Fruit fly (Drosophila melanogaster) whole organism, embryonic: Measurements from ENCODE around the gene slmo.

Experiments used
- Atf3 ChIP-seq: fragments of 200-800 bp; sonication (Bioruptor generic); optimal IDR thresholded peaks from 3 replicates; lab custom pipeline; 2016; ENCODE audit warnings: missing biosample characterization, missing genetic modification characterization
- Blimp-1 ChIP-seq: fragments of 200-800 bp; sonication (Bioruptor generic); optimal IDR thresholded peaks from 3 replicates; lab custom pipeline; 2018; ENCODE audit warnings: missing biosample characterization, missing genetic modification characterization, mild to moderate bottlenecking, moderate library complexity, missing genetic modification reagents
- CG10565 ChIP-seq: fragments of 200-800 bp; sonication (Bioruptor generic); optimal IDR thresholded peaks from 3 replicates; lab custom pipeline; 2016; ENCODE audit warnings: missing biosample characterization, mild to moderate bottlenecking, missing genetic modification characterization
- CG12219 ChIP-seq: fragments of 200-800 bp; sonication (Bioruptor generic); optimal IDR thresholded peaks from 3 replicates; lab custom pipeline; 2018; ENCODE audit warnings: missing biosample characterization, mild to moderate bottlenecking, missing genetic modification characterization
- CG13287 ChIP-seq: fragments of 200-800 bp; sonication (Bioruptor generic); IDR thresholded peaks from 2 replicates; pipeline ENCODE4 v1.3.6; 2022; ENCODE audit warnings: missing biosample characterization, missing genetic modification characterization; ENCODE audit not compliant: partially characterized antibody
- CG14667 ChIP-seq: fragments of 200-800 bp; sonication (Bioruptor generic); IDR thresholded peaks from 2 replicates; pipeline ENCODE4 v1.3.6; 2022; ENCODE audit warnings: missing biosample characterization, missing genetic modification characterization
- CG17328 ChIP-seq: fragments of 200-800 bp; sonication (Bioruptor generic); IDR thresholded peaks from 2 replicates; pipeline ENCODE4 v1.3.6; 2022; ENCODE audit warnings: missing biosample characterization, missing genetic modification characterization
- CG2129 ChIP-seq: fragments of 200-800 bp; sonication (Bioruptor generic); IDR thresholded peaks from 2 replicates; pipeline ENCODE4 v1.3.6; 2022; ENCODE audit warnings: missing biosample characterization, missing genetic modification characterization; ENCODE audit not compliant: partially characterized antibody
- CG2678 ChIP-seq: fragments of 200-800 bp; sonication (Bioruptor generic); optimal IDR thresholded peaks from 3 replicates; lab custom pipeline; 2019; ENCODE audit warnings: missing biosample characterization, mild to moderate bottlenecking, missing genetic modification characterization, moderate library complexity
- CG34422 ChIP-seq: fragments of 200-800 bp; sonication (Bioruptor generic); IDR thresholded peaks from 3 replicates; pipeline ENCODE4 v1.3.6; 2022; ENCODE audit warnings: missing biosample characterization, missing genetic modification characterization
- CG4360 ChIP-seq: fragments of 200-800 bp; sonication (Bioruptor generic); IDR thresholded peaks from 2 replicates; pipeline ENCODE4 v1.3.6; 2022; ENCODE audit warnings: missing biosample characterization, missing genetic modification characterization
- CG4730 ChIP-seq: fragments of 200-800 bp; sonication (Bioruptor generic); IDR thresholded peaks from 2 replicates; pipeline ENCODE4 v1.3.6; 2022; ENCODE audit warnings: missing biosample characterization, missing genetic modification characterization
- CG4820 ChIP-seq: fragments of 200-800 bp; sonication (Bioruptor generic); optimal IDR thresholded peaks from 3 replicates; lab custom pipeline; 2016; ENCODE audit warnings: missing biosample characterization, missing genetic modification characterization
- CG6175 ChIP-seq: fragments of 200-800 bp; sonication (Bioruptor generic); IDR thresholded peaks from 3 replicates; pipeline ENCODE4 v1.3.6; 2022; ENCODE audit warnings: missing biosample characterization, missing genetic modification characterization
- Camta ChIP-seq: fragments of 200-800 bp; sonication (Bioruptor generic); optimal IDR thresholded peaks from 2 replicates; lab custom pipeline; 2016; ENCODE audit warnings: missing biosample characterization, missing genetic modification characterization
- Dfd ChIP-seq, 2 experiments: fragments of >200 bp; optimal IDR thresholded peaks; 2 replicates each; lab custom pipeline; 2017; ENCODE audit warnings: missing biosample characterization in 2 of 2, missing genetic modification characterization in 2 of 2
- Ets97D ChIP-seq: fragments of 200-800 bp; sonication (Bioruptor generic); optimal IDR thresholded peaks from 3 replicates; lab custom pipeline; 2016; ENCODE audit warnings: missing biosample characterization, missing genetic modification characterization
- GATAe ChIP-seq: fragments of 200-800 bp; sonication (Bioruptor generic); conservative IDR thresholded peaks from 2 replicates; pipeline ENCODE4 v1.3.6; 2022; ENCODE audit warnings: missing biosample characterization, missing genetic modification characterization
- Hr78 ChIP-seq, 2 experiments: fragments of 200-800 bp in 1 of 2; fragments of >200 bp in 1 of 2; sonication (Bioruptor generic) in 1 of 2; optimal IDR thresholded peaks; 2 replicates each; lab custom pipeline; 2017 to 2019; ENCODE audit warnings: missing biosample characterization in 2 of 2, missing genetic modification characterization in 2 of 2, mild to moderate bottlenecking in 1 of 2, moderate library complexity in 1 of 2
- Kr ChIP-seq: fragments of 200-800 bp; sonication (Bioruptor generic); optimal IDR thresholded peaks from 2 replicates; lab custom pipeline; 2017; ENCODE audit warnings: missing biosample characterization, mild to moderate bottlenecking, missing genetic modification characterization
- NC2α ChIP-seq: fragments of 200-800 bp; sonication (Bioruptor generic); optimal IDR thresholded peaks from 2 replicates; lab custom pipeline; 2016; ENCODE audit warnings: missing biosample characterization, missing genetic modification characterization
- Nf-YB ChIP-seq: fragments of 200-800 bp; sonication (Bioruptor generic); optimal IDR thresholded peaks from 3 replicates; lab custom pipeline; 2019; ENCODE audit warnings: missing biosample characterization, mild to moderate bottlenecking, missing genetic modification characterization, moderate library complexity
- Nf-YC ChIP-seq: fragments of 200-800 bp; optimal IDR thresholded peaks from 3 replicates; lab custom pipeline; 2019; ENCODE audit warnings: missing biosample characterization, mild to moderate bottlenecking, missing genetic modification characterization, moderate library complexity
- Oli ChIP-seq: fragments of 200-800 bp; sonication (Bioruptor generic); optimal IDR thresholded peaks from 2 replicates; lab custom pipeline; 2018; ENCODE audit warnings: missing biosample characterization, mild to moderate bottlenecking, missing genetic modification characterization, moderate library complexity
- Rfx ChIP-seq: fragments of 200-800 bp; sonication (Bioruptor generic); IDR thresholded peaks from 2 replicates; pipeline ENCODE4 v1.3.6; 2022; ENCODE audit warnings: missing biosample characterization, missing genetic modification characterization
- TFAM ChIP-seq: fragments of 200-800 bp; sonication (Bioruptor generic); optimal IDR thresholded peaks from 2 replicates; lab custom pipeline; 2017; ENCODE audit warnings: missing biosample characterization, missing genetic modification characterization, inconsistent platforms
- abd-A ChIP-seq: fragments of 200-800 bp; sonication (Bioruptor generic); optimal IDR thresholded peaks from 3 replicates; lab custom pipeline; 2019; ENCODE audit warnings: missing biosample characterization, mild to moderate bottlenecking, missing genetic modification characterization, moderate library complexity
- ash1 ChIP-seq: fragments of 200-800 bp; sonication (Bioruptor generic); optimal IDR thresholded peaks from 2 replicates; lab custom pipeline; 2018; ENCODE audit warnings: missing biosample characterization, mild to moderate bottlenecking, missing genetic modification characterization
- br ChIP-seq: fragments of >200 bp; optimal IDR thresholded peaks from 2 replicates; lab custom pipeline; 2017
- chm ChIP-seq: fragments of 200-800 bp; sonication (Bioruptor generic); IDR thresholded peaks from 2 replicates; pipeline ENCODE4 v1.3.6; 2022; ENCODE audit warnings: missing biosample characterization, missing genetic modification characterization
- exex ChIP-seq: fragments of 200-800 bp; sonication (Bioruptor generic); optimal IDR thresholded peaks from 4 replicates; lab custom pipeline; 2018; ENCODE audit warnings: missing biosample characterization, mild to moderate bottlenecking, missing genetic modification characterization, moderate library complexity
- eyg ChIP-seq: fragments of 200-800 bp; sonication (Bioruptor generic); optimal IDR thresholded peaks from 3 replicates; lab custom pipeline; 2016; ENCODE audit warnings: missing biosample characterization, missing genetic modification characterization
- fd96Cb ChIP-seq: fragments of 200-800 bp; sonication (Bioruptor generic); optimal IDR thresholded peaks from 2 replicates; lab custom pipeline; 2018; ENCODE audit warnings: missing biosample characterization, mild to moderate bottlenecking, missing genetic modification characterization, moderate library complexity
- ftz-f1 ChIP-seq: fragments of 200-800 bp; sonication (Bioruptor generic); optimal IDR thresholded peaks from 2 replicates; lab custom pipeline; 2016; ENCODE audit warnings: missing biosample characterization, missing genetic modification characterization
- gcm2 ChIP-seq: fragments of 200-800 bp; sonication (Bioruptor generic); optimal IDR thresholded peaks from 2 replicates; lab custom pipeline; 2016; ENCODE audit warnings: missing biosample characterization, missing genetic modification characterization
- lbe ChIP-seq: fragments of 200-800 bp; sonication (Bioruptor generic); optimal IDR thresholded peaks from 2 replicates; lab custom pipeline; 2016; ENCODE audit warnings: missing biosample characterization, mild to moderate bottlenecking, missing genetic modification characterization
- nmo ChIP-seq: fragments of 200-800 bp; sonication (Bioruptor generic); optimal IDR thresholded peaks from 2 replicates; lab custom pipeline; 2018; ENCODE audit warnings: missing biosample characterization, mild to moderate bottlenecking, missing genetic modification characterization, moderate library complexity
- org-1 ChIP-seq: fragments of 200-800 bp; sonication (Bioruptor generic); optimal IDR thresholded peaks from 2 replicates; lab custom pipeline; 2017; ENCODE audit warnings: missing biosample characterization, missing genetic modification characterization
- pan ChIP-seq, 4 experiments: fragments of >200 bp in 3 of 4; fragments of 200-800 bp in 1 of 4; sonication (Bioruptor generic) in 1 of 4; optimal IDR thresholded peaks in 3 of 4; IDR thresholded peaks in 1 of 4; 2 replicates each; pipeline versions ENCODE4 v1.3.6 to Lab custom; 2017 to 2022; ENCODE audit warnings: missing biosample characterization in 2 of 4, missing genetic modification characterization in 2 of 4, mixed read lengths in 1 of 4
- pum ChIP-seq: fragments of 200-800 bp; sonication (Bioruptor generic); optimal IDR thresholded peaks from 2 replicates; lab custom pipeline; 2016; ENCODE audit warnings: missing biosample characterization, missing genetic modification characterization
- run ChIP-seq: fragments of 200-800 bp; sonication (Bioruptor generic); optimal IDR thresholded peaks from 3 replicates; lab custom pipeline; 2018; ENCODE audit warnings: missing biosample characterization, mild to moderate bottlenecking, missing genetic modification characterization
- salm ChIP-seq: fragments of 200-800 bp; sonication (Bioruptor generic); optimal IDR thresholded peaks from 2 replicates; lab custom pipeline; 2018; ENCODE audit warnings: missing biosample characterization, mild to moderate bottlenecking, missing genetic modification characterization
- scrt ChIP-seq: fragments of 200-800 bp; sonication (Bioruptor generic); optimal IDR thresholded peaks from 2 replicates; lab custom pipeline; 2018; ENCODE audit warnings: missing biosample characterization, mild to moderate bottlenecking, missing genetic modification characterization, moderate library complexity
- sd ChIP-seq: fragments of 200-800 bp; sonication (Bioruptor generic); optimal IDR thresholded peaks from 3 replicates; lab custom pipeline; 2018; ENCODE audit warnings: missing biosample characterization, mild to moderate bottlenecking, missing genetic modification characterization, moderate library complexity
- ssp ChIP-seq: fragments of 200-800 bp; sonication (Bioruptor generic); IDR thresholded peaks from 2 replicates; pipeline ENCODE4 v1.3.6; 2022; ENCODE audit warnings: missing biosample characterization, missing genetic modification characterization
- unpg ChIP-seq: fragments of 200-800 bp; sonication (Bioruptor generic); optimal IDR thresholded peaks from 3 replicates; lab custom pipeline; 2018; ENCODE audit warnings: missing biosample characterization, mild to moderate bottlenecking, missing genetic modification characterization, moderate library complexity
- z ChIP-seq: fragments of 200-800 bp; sonication (Bioruptor generic); IDR thresholded peaks from 3 replicates; pipeline ENCODE4 v1.3.6; 2022; ENCODE audit warnings: missing biosample characterization, missing genetic modification characterization

Gene slmo

dm6 chr2L:6082936-6083627, 34.6 kb upstream of the slmo start (continued):
- TF ChIP-seq CG13287 (GFP tag; lab: Robert Waterston, UW), result 0 out of 2 replicates have a peak, but pooled peaks have one; percentile 26
- peak; percentile 11 for TF ChIP-seq salm

dm6 chr2L:6082157-6082645, 33.7 kb upstream of the slmo start, which contains the start of gene Kr-h1:
Gene Kr-h1, plus strand, starts transcription at chr2L:6082603.
- TF ChIP-seq org-1, result no peak
- TF ChIP-seq pan (optimal IDR thresholded peaks at IDR 0.05; lab: Kevin White, UChicago), result no peak
- no peak for TF ChIP-seq pan (GFP tag; optimal IDR thresholded peaks at IDR 0.05 in 1 of 2, IDR thresholded peaks at IDR 0.05 in 1 of 2)
- TF ChIP-seq ash1 (GFP tag; lab: Kevin White, UChicago), result no peak
- TF ChIP-seq Blimp-1, result peak; percentile 37
- TF ChIP-seq GATAe, result no peak
- TF ChIP-seq Hr78 (GFP tag; optimal IDR thresholded peaks at IDR 0.05; lab: Kevin White, UChicago), result no peak
- TF ChIP-seq CG13287 (GFP tag; lab: Robert Waterston, UW), result peak; percentile 42; the same call in 1 of the 2 replicates
- TF ChIP-seq eyg, result no peak
- TF ChIP-seq CG4730, result no peak
- TF ChIP-seq chm (GFP tag; lab: Robert Waterston, UW), result 0 out of 2 replicates have a peak, but pooled peaks have one; percentile 44
- TF ChIP-seq unpg (GFP tag; lab: Kevin White, UChicago), result no peak
- no peak for TF ChIP-seq CG12219
- TF ChIP-seq run (tag; lab: Kevin White, UChicago), result no peak
- peak; percentile 44 for TF ChIP-seq ftz-f1 (GFP tag; lab: Kevin White, UChicago)
- 0 out of 2 replicates have a peak, but pooled peaks have one; percentile 17 for TF ChIP-seq Rfx (GFP tag; lab: Robert Waterston, UW)
- TF ChIP-seq CG10565, result no peak
- no peak for TF ChIP-seq z (GFP tag; lab: Robert Waterston, UW)
- TF ChIP-seq pum (GFP tag; lab: Kevin White, UChicago), result no peak
- TF ChIP-seq Camta (GFP tag; lab: Kevin White, UChicago), result no peak
- no peak for TF ChIP-seq CG14667 (GFP tag; lab: Robert Waterston, UW)
- peak; percentile 26; the same call in 1 of the 3 replicates for TF ChIP-seq CG34422 (GFP tag; lab: Robert Waterston, UW)
- no peak for TF ChIP-seq Nf-YC (tag; lab: Kevin White, UChicago)
- TF ChIP-seq Ets97D, result no peak
- no peak for TF ChIP-seq CG2129 (GFP tag; lab: Robert Waterston, UW)
- no peak for TF ChIP-seq CG17328 (GFP tag; lab: Robert Waterston, UW)
- peak; percentile 6 for TF ChIP-seq abd-A (tag; lab: Kevin White, UChicago)
- no peak for TF ChIP-seq ssp (GFP tag; lab: Robert Waterston, UW)
- no peak for TF ChIP-seq Nf-YB
- peak; percentile 80; the same call in 2 of the 3 replicates for TF ChIP-seq CG6175 (GFP tag; lab: Robert Waterston, UW)
- no peak for TF ChIP-seq Dfd (GFP tag; optimal IDR thresholded peaks at IDR 0.05; lab: Kevin White, UChicago)
- TF ChIP-seq NC2α (GFP tag; lab: Kevin White, UChicago), result no peak
- peak; percentile 14 for TF ChIP-seq scrt (GFP tag; lab: Kevin White, UChicago)
- no peak for TF ChIP-seq Atf3 (GFP tag; lab: Kevin White, UChicago)
- TF ChIP-seq fd96Cb (tag; lab: Kevin White, UChicago), result no peak
- peak; percentile 65 for TF ChIP-seq sd (tag; lab: Kevin White, UChicago)
- no peak for TF ChIP-seq CG4360
- peak; percentile 68 for TF ChIP-seq exex (tag; lab: Kevin White, UChicago)
- no peak for TF ChIP-seq CG4820 (GFP tag; lab: Kevin White, UChicago)
- TF ChIP-seq CG2678 (tag; lab: Kevin White, UChicago), result no peak
- TF ChIP-seq Kr (GFP tag; lab: Kevin White, UChicago), result no peak
- no peak for TF ChIP-seq gcm2 (GFP tag; lab: Kevin White, UChicago)
- TF ChIP-seq Oli (tag; lab: Kevin White, UChicago), result no peak
- TF ChIP-seq br (lab: Kevin White, UChicago), result no peak
- TF ChIP-seq lbe (GFP tag; lab: Kevin White, UChicago), result no peak
- no peak for TF ChIP-seq TFAM (GFP tag; lab: Kevin White, UChicago)
- no peak for TF ChIP-seq nmo
